Worm (Caenorhabditis elegans) whole organism, young adult: ENCODE measurements around the gene acs-5.

ENCODE experiments used
- F39B2.1 ChIP-seq: fragments of 200-800 bp; sonication (Bioruptor generic); IDR thresholded peaks from 2 replicates; pipeline ENCODE4 v1.3.6; 2022; ENCODE audit warnings: missing genetic modification reagents, missing genetic modification characterization, missing compliant biosample characterization
- Y79H2A.3 ChIP-seq: fragments of 200-800 bp; sonication (Bioruptor generic); conservative IDR thresholded peaks from 2 replicates; pipeline ENCODE4 v1.3.6; 2022; ENCODE audit warnings: missing genetic modification reagents, missing genetic modification characterization, missing compliant biosample characterization
- ceh-79 ChIP-seq: sonication (generic microtip); optimal IDR thresholded peaks from 2 replicates; lab custom pipeline; 2017; ENCODE audit warnings: mild to moderate bottlenecking, missing genetic modification characterization, missing compliant biosample characterization
- die-1 ChIP-seq: sonication (generic microtip); optimal IDR thresholded peaks from 2 replicates; lab custom pipeline; 2016; ENCODE audit warnings: missing genotype, mild to moderate bottlenecking, missing genetic modification characterization, missing compliant biosample characterization
- him-1 ChIP-seq: sonication (generic microtip); optimal IDR thresholded peaks from 2 replicates; lab custom pipeline; 2016; ENCODE audit warnings: missing genotype, missing genetic modification reagents, missing genetic modification characterization, missing compliant biosample characterization
- hmg-20 ChIP-seq: fragments of 200-800 bp; sonication (Bioruptor generic); IDR thresholded peaks from 2 replicates; pipeline ENCODE4 v1.3.6; 2022; ENCODE audit warnings: missing genetic modification reagents, missing genetic modification characterization, missing compliant biosample characterization
- lag-1 ChIP-seq: fragments of 200-800 bp; sonication (Bioruptor generic); IDR thresholded peaks from 2 replicates; pipeline ENCODE4 v1.3.6; 2022; ENCODE audit warnings: missing genetic modification reagents, missing genetic modification characterization, missing compliant biosample characterization
- lir-1 ChIP-seq: fragments of 200-800 bp; sonication (Bioruptor generic); conservative IDR thresholded peaks from 2 replicates; pipeline ENCODE4 v1.3.6; 2022; ENCODE audit warnings: missing genetic modification reagents, missing genetic modification characterization, missing compliant biosample characterization
- nhr-80 ChIP-seq: sonication (generic microtip); optimal IDR thresholded peaks from 2 replicates; lab custom pipeline; 2016; ENCODE audit warnings: missing genetic modification characterization, missing compliant biosample characterization
- nhr-90 ChIP-seq: sonication (generic microtip); optimal IDR thresholded peaks from 2 replicates; lab custom pipeline; 2016; ENCODE audit warnings: missing genotype, mild to moderate bottlenecking, missing genetic modification characterization, missing compliant biosample characterization
- pha-4 ChIP-seq: fragments of 150-350 bp; sonication (generic microtip); optimal IDR thresholded peaks from 2 replicates; lab custom pipeline; 2014; ENCODE audit warnings: missing biosample characterization, missing genetic modification reagents, missing genetic modification characterization
- ztf-3 ChIP-seq: fragments of 200-800 bp; sonication (Bioruptor generic); optimal IDR thresholded peaks from 2 replicates; lab custom pipeline; 2018; ENCODE audit warnings: mild to moderate bottlenecking, missing genetic modification characterization, missing compliant biosample characterization

- TF ChIP-seq hmg-20 (GFP tag; lab: Robert Waterston, UW) (no peak), F39B2.1 (GFP tag; lab: Robert Waterston, UW) (no peak), ztf-3 (GFP tag; lab: Kevin White, UChicago) (no peak), lag-1 (GFP tag; lab: Robert Waterston, UW) (no peak), Y79H2A.3 (no peak), him-1 (tag; lab: Kevin White, UChicago) (no peak), nhr-80 (tag; lab: Kevin White, UChicago) (no peak), die-1 (tag; lab: Kevin White, UChicago) (no peak), lir-1 (GFP tag; lab: Robert Waterston, UW) (no peak), ceh-79 (tag; lab: Kevin White, UChicago) (no peak), nhr-90 (no peak), pha-4 (tag; lab: Kevin White, UChicago) (no peak)
Observed at ce11 chrIII:13502513-13502912, 40.8 kb downstream of the acs-5 start, which contains the start of gene T28A8.8.
